Worm (Caenorhabditis elegans) whole organism, L1 larva: ENCODE measurements around the gene tbp-1.
A peak's percentile ranks its signal among the peaks of the same experiment; 100 is the strongest.

Experiments used
- blmp-1 ChIP-seq: fragments of 150-350 bp; optimal IDR thresholded peaks from 2 replicates; lab custom pipeline; 2014; ENCODE audit warnings: missing biosample characterization, missing genetic modification characterization
- fos-1 ChIP-seq: fragments of 150-350 bp; optimal IDR thresholded peaks from 2 replicates; lab custom pipeline; 2014; ENCODE audit warnings: missing biosample characterization, missing genetic modification characterization
- lin-13 ChIP-seq: fragments of 150-350 bp; optimal IDR thresholded peaks from 2 replicates; lab custom pipeline; 2014; ENCODE audit warnings: missing biosample characterization, missing genetic modification reagents, missing genetic modification characterization
- mef-2 ChIP-seq: fragments of 150-350 bp; optimal IDR thresholded peaks from 2 replicates; lab custom pipeline; 2014; ENCODE audit warnings: missing biosample characterization, missing genetic modification characterization
- mep-1 ChIP-seq: fragments of 150-350 bp; optimal IDR thresholded peaks from 2 replicates; lab custom pipeline; 2014; ENCODE audit warnings: missing biosample characterization, missing genetic modification characterization
- nhr-11 ChIP-seq: fragments of 150-350 bp; optimal IDR thresholded peaks from 2 replicates; lab custom pipeline; 2014; ENCODE audit warnings: missing biosample characterization, missing genetic modification characterization
- nhr-85 ChIP-seq: sonication (generic microtip); peaks from one replicate; lab custom pipeline; 2016; ENCODE audit warnings: missing genetic modification characterization, inconsistent platforms, missing compliant biosample characterization
- skn-1 ChIP-seq: fragments of 150-350 bp; optimal IDR thresholded peaks from 2 replicates; lab custom pipeline; 2014; ENCODE audit warnings: missing biosample characterization, missing genetic modification characterization
- ztf-11 ChIP-seq, 2 experiments: sonication (generic microtip); optimal IDR thresholded peaks; 2 replicates each; lab custom pipeline; 2016 to 2017; ENCODE audit warnings: missing genetic modification characterization in 2 of 2, missing biosample characterization in 1 of 2, missing compliant biosample characterization in 1 of 2

DNA sequence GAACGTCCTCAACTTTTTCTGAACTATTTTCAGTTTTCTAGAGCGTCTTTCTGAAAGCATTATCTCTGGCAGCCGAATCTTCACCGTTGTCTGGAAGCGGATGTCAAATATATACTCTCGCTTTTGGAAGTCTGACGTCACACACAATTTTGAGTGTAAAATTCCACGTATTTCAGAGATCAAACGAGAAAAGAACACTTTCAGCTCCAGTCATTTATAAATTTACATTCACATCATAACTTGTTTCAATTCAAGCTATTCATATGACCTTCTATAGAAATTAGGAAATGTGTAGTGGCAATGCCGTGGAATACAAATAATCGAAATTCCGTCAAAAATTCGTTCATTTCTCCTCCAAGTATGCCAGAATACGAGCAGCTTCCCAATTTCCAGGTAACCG lies 18.2 kb upstream of the tbp-1 start, which contains the start of gene F08F8.11:
- TF ChIP-seq mep-1 (tag; lab: Kevin White, UChicago) (no peak), ztf-11 (tag; optimal IDR thresholded peaks at IDR 0.05; lab: Kevin White, UChicago) (no peak), fos-1 (no peak), nhr-85 (tag; lab: Kevin White, UChicago) (peak; percentile 32), lin-13 (no peak), mef-2 (tag; lab: Kevin White, UChicago) (no peak), skn-1 (tag; lab: Kevin White, UChicago) (no peak), blmp-1 (no peak), nhr-11 (tag; lab: Kevin White, UChicago) (no peak)
